Worm (Caenorhabditis elegans): ENCODE results near the gene clec-149.

Gene clec-149

DNA sequence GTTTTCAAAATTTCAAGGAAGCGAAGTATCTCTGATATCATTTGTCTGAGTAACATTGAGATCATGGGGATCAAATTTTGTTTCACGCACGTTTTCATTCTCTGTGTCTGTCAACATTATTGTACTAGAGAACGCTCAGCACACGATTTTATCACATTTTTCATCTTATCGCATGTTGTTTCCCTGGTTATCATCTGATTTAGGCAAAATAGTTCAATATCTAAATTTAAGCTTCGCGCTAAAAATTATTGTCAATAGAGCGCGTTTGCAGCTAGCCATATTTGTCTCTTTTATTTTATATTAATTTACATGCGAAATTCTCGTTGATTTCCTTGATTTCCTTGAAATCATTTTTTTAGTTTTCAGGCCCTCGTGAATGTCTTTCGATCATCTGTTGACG, 22.5 kb downstream of the clec-149 start, which contains the start of gene K02F3.2:
Gene K02F3.2 (plus strand): TSS at position 357 of the 400 bp plus-strand sequence.
- TF ChIP-seq efl-1 (GFP tag; optimal IDR thresholded peaks at IDR 0.05) (peak; percentile 57), F57A8.1 (GFP tag; optimal IDR thresholded peaks at IDR 0.05) (no peak), lin-54 (GFP tag; optimal IDR thresholded peaks at IDR 0.05) (peak; percentile 70), snpc-4 (GFP tag; optimal IDR thresholded peaks at IDR 0.05) (no peak), snpc-4 (tag; optimal IDR thresholded peaks at IDR 0.05) (no peak), D2030.7 (GFP tag; IDR thresholded peaks at IDR 0.05) (no peak), hsf-1 (GFP tag; IDR thresholded peaks at IDR 0.05) (no peak), B0261.1 (tag; optimal IDR thresholded peaks at IDR 0.05) (no peak), somi-1 (GFP tag; optimal IDR thresholded peaks at IDR 0.05) (no peak), zfh-2 (GFP tag; conservative IDR thresholded peaks at IDR 0.05) (no peak), ztf-26 (tag; optimal IDR thresholded peaks at IDR 0.05) (peak; percentile 39), mcd-1 (GFP tag; IDR thresholded peaks at IDR 0.05) (peak; percentile 91), lir-1 (GFP tag; conservative IDR thresholded peaks at IDR 0.05) (no peak), nfya-2 (GFP tag; IDR thresholded peaks at IDR 0.05) (no peak), egl-44 (GFP tag; IDR thresholded peaks at IDR 0.05) (no peak), nhr-80 (tag; optimal IDR thresholded peaks at IDR 0.05) (peak; percentile 48), sdz-38 (tag; optimal IDR thresholded peaks at IDR 0.05) (no peak), F23B12.7 (tag; optimal IDR thresholded peaks at IDR 0.05; ENCODE audit: insufficient read depth) (no peak), F55B11.4 (tag; optimal IDR thresholded peaks at IDR 0.05; ENCODE audit: borderline replicate concordance, insufficient read depth) (no peak), madf-8 (GFP tag; conservative IDR thresholded peaks at IDR 0.05) (no peak), tbx-9 (tag; optimal IDR thresholded peaks at IDR 0.05; ENCODE audit: borderline replicate concordance) (no peak), B0035.1 (tag; optimal IDR thresholded peaks at IDR 0.05) (no peak), athp-1 (tag; optimal IDR thresholded peaks at IDR 0.05) (no peak), snpc-3.4 (tag; optimal IDR thresholded peaks at IDR 0.05) (no peak), lin-40 (tag; optimal IDR thresholded peaks at IDR 0.05) (peak; percentile 50), Y67H2A.10 (GFP tag; conservative IDR thresholded peaks at IDR 0.05) (no peak), atf-7 (tag; optimal IDR thresholded peaks at IDR 0.05) (no peak), attf-5 (GFP tag; optimal IDR thresholded peaks at IDR 0.05) (peak; percentile 12), attf-3 (GFP tag; conservative IDR thresholded peaks at IDR 0.05) (no peak), snpc-1.1 (tag; optimal IDR thresholded peaks at IDR 0.05; ENCODE audit: insufficient read depth) (no peak), lin-35 (GFP tag; optimal IDR thresholded peaks at IDR 0.05) (peak in 1 of 3 experiments; percentile 68), cebp-1 (GFP tag; IDR thresholded peaks at IDR 0.05) (no peak), cebp-1 (tag; optimal IDR thresholded peaks at IDR 0.05) (peak; percentile 30), F37B4.10 (GFP tag; IDR thresholded peaks at IDR 0.05) (no peak), F39B2.1 (GFP tag; IDR thresholded peaks at IDR 0.05) (no peak), hmg-20 (GFP tag; IDR thresholded peaks at IDR 0.05) (no peak), egl-18 (GFP tag; IDR thresholded peaks at IDR 0.05) (no peak), ceh-91 (GFP tag; IDR thresholded peaks at IDR 0.05) (no peak), B0336.3 (GFP tag; IDR thresholded peaks at IDR 0.05) (no peak), ztf-28 (GFP tag; IDR thresholded peaks at IDR 0.05) (no peak), C17E4.6 (GFP tag; IDR thresholded peaks at IDR 0.05) (no peak), gei-17 (GFP tag; optimal IDR thresholded peaks at IDR 0.05) (no peak), ztf-18 (tag; optimal IDR thresholded peaks at IDR 0.05) (no peak), Y56A3A.18 (GFP tag; IDR thresholded peaks at IDR 0.05) (no peak), K11D2.4 (GFP tag; IDR thresholded peaks at IDR 0.05) (no peak), rpc-1 (optimal IDR thresholded peaks at IDR 0.05) (no peak), rpc-1 (tag; optimal IDR thresholded peaks at IDR 0.05) (no peak), lsy-27 (tag; optimal IDR thresholded peaks at IDR 0.05; ENCODE audit: borderline replicate concordance, insufficient read depth) (no peak), tbp1 (GFP tag; optimal IDR thresholded peaks at IDR 0.05) (peak; percentile 29), ets-4 (GFP tag; optimal IDR thresholded peaks at IDR 0.05) (no peak)

All from whole organism, young adult.